Worm (Caenorhabditis elegans) whole organism, late embryonic: Measurements from ENCODE around the gene C02F5.13.

ENCODE experiments used
- C38D4.7 ChIP-seq: fragments of 200-800 bp; sonication (Bioruptor generic); optimal IDR thresholded peaks from 2 replicates; lab custom pipeline; 2018; ENCODE audit warnings: mild to moderate bottlenecking, missing genetic modification characterization, moderate library complexity, missing compliant biosample characterization
- F13H6.1 ChIP-seq: sonication (generic microtip); optimal IDR thresholded peaks from 2 replicates; lab custom pipeline; 2016; ENCODE audit warnings: missing genetic modification characterization, missing compliant biosample characterization
- T23F11.4 ChIP-seq: fragments of 200-800 bp; sonication (Bioruptor generic); optimal IDR thresholded peaks from 2 replicates; lab custom pipeline; 2018; ENCODE audit warnings: mild to moderate bottlenecking, missing genetic modification characterization, missing compliant biosample characterization
- Y22D7AL.16 ChIP-seq: sonication (generic microtip); optimal IDR thresholded peaks from 2 replicates; lab custom pipeline; 2016; ENCODE audit warnings: missing genetic modification characterization, missing compliant biosample characterization
- ahr-1 ChIP-seq: sonication (generic microtip); optimal IDR thresholded peaks from 2 replicates; lab custom pipeline; 2016; ENCODE audit warnings: missing genetic modification characterization, missing compliant biosample characterization
- ceh-19 ChIP-seq: fragments of 200-800 bp; sonication (Bioruptor generic); optimal IDR thresholded peaks from 2 replicates; lab custom pipeline; 2018; ENCODE audit warnings: mild to moderate bottlenecking, missing genetic modification characterization, missing compliant biosample characterization
- ceh-22 ChIP-seq: sonication (generic microtip); optimal IDR thresholded peaks from 2 replicates; lab custom pipeline; 2017; ENCODE audit warnings: missing biosample characterization, missing genetic modification characterization
- ceh-30 ChIP-seq: fragments of 150-350 bp; optimal IDR thresholded peaks from 2 replicates; lab custom pipeline; 2014; ENCODE audit warnings: missing biosample characterization, missing genetic modification characterization
- ceh-9 ChIP-seq: sonication (generic microtip); optimal IDR thresholded peaks from 2 replicates; lab custom pipeline; 2016; ENCODE audit warnings: mild to moderate bottlenecking, missing genetic modification characterization, inconsistent platforms, missing compliant biosample characterization
- che-1 ChIP-seq: sonication (generic microtip); optimal IDR thresholded peaks from 2 replicates; lab custom pipeline; 2016; ENCODE audit warnings: mild to moderate bottlenecking, missing genetic modification characterization, missing compliant biosample characterization
- elt-2 ChIP-seq: sonication (generic microtip); optimal IDR thresholded peaks from 2 replicates; lab custom pipeline; 2016; ENCODE audit warnings: missing genetic modification reagents, missing genetic modification characterization, missing compliant biosample characterization
- elt-4 ChIP-seq: sonication (generic microtip); optimal IDR thresholded peaks from 2 replicates; lab custom pipeline; 2016; ENCODE audit warnings: missing genetic modification characterization, missing compliant biosample characterization
- fax-1 ChIP-seq: sonication (generic microtip); optimal IDR thresholded peaks from 2 replicates; lab custom pipeline; 2016; ENCODE audit warnings: missing genotype, missing genetic modification characterization, missing compliant biosample characterization
- fkh-6 ChIP-seq: sonication (generic microtip); optimal IDR thresholded peaks from 2 replicates; lab custom pipeline; 2016; ENCODE audit warnings: missing genetic modification characterization, missing compliant biosample characterization
- hlh-15 ChIP-seq: sonication (generic microtip); optimal IDR thresholded peaks from 2 replicates; lab custom pipeline; 2016; ENCODE audit warnings: missing genetic modification characterization, missing compliant biosample characterization
- hlh-6 ChIP-seq: sonication (generic microtip); optimal IDR thresholded peaks from 2 replicates; lab custom pipeline; 2016; ENCODE audit warnings: missing genotype, missing genetic modification characterization, missing compliant biosample characterization
- hlh-8 ChIP-seq: sonication (generic microtip); optimal IDR thresholded peaks from 2 replicates; lab custom pipeline; 2016; ENCODE audit warnings: missing genotype, missing genetic modification characterization, missing compliant biosample characterization
- lim-6 ChIP-seq: sonication (generic microtip); optimal IDR thresholded peaks from 2 replicates; lab custom pipeline; 2016; ENCODE audit warnings: missing genetic modification characterization, missing compliant biosample characterization
- nfya-1 ChIP-seq: sonication (generic microtip); optimal IDR thresholded peaks from 2 replicates; lab custom pipeline; 2017; ENCODE audit warnings: missing genetic modification characterization, mild to moderate bottlenecking, missing compliant biosample characterization, antibody characterized with exemption, moderate library complexity
- nhr-232 ChIP-seq: sonication (generic microtip); optimal IDR thresholded peaks from 2 replicates; lab custom pipeline; 2016; ENCODE audit warnings: missing genetic modification characterization, missing compliant biosample characterization
- npax-4 ChIP-seq: sonication (generic microtip); optimal IDR thresholded peaks from 2 replicates; lab custom pipeline; 2016; ENCODE audit warnings: missing genetic modification characterization, missing compliant biosample characterization
- pat-9 ChIP-seq: fragments of 200-800 bp; sonication (Bioruptor generic); optimal IDR thresholded peaks from 2 replicates; lab custom pipeline; 2018; ENCODE audit warnings: mild to moderate bottlenecking, missing genetic modification characterization, moderate library complexity, missing compliant biosample characterization
- pha-2 ChIP-seq: sonication (generic microtip); optimal IDR thresholded peaks from 2 replicates; lab custom pipeline; 2017; ENCODE audit warnings: mild to moderate bottlenecking, missing genetic modification characterization, missing compliant biosample characterization
- pha-4 ChIP-seq: fragments of 150-350 bp; optimal IDR thresholded peaks from 2 replicates; lab custom pipeline; 2018; ENCODE audit warnings: missing biosample characterization, missing genetic modification reagents, missing genetic modification characterization
- pros-1 ChIP-seq: fragments of 150-350 bp; optimal IDR thresholded peaks from 2 replicates; lab custom pipeline; 2014; ENCODE audit warnings: missing biosample characterization, missing genetic modification reagents, missing genetic modification characterization
- ref-2 ChIP-seq: sonication (generic microtip); optimal IDR thresholded peaks from 2 replicates; lab custom pipeline; 2016; ENCODE audit warnings: missing genetic modification characterization, missing compliant biosample characterization
- sox-2 ChIP-seq: fragments of 200-800 bp; sonication (Bioruptor generic); IDR thresholded peaks from 2 replicates; pipeline ENCODE4 v1.3.6; 2022; ENCODE audit warnings: missing genetic modification reagents, missing genetic modification characterization, missing compliant biosample characterization
- syd-9 ChIP-seq: sonication (generic microtip); optimal IDR thresholded peaks from 2 replicates; lab custom pipeline; 2016; ENCODE audit warnings: mild to moderate bottlenecking, missing genetic modification characterization, moderate library complexity, missing compliant biosample characterization
- tbx-2 ChIP-seq: sonication (generic microtip); optimal IDR thresholded peaks from 2 replicates; lab custom pipeline; 2016; ENCODE audit warnings: missing genetic modification characterization, missing compliant biosample characterization
- ttx-3 ChIP-seq: sonication (generic microtip); optimal IDR thresholded peaks from 2 replicates; lab custom pipeline; 2016; ENCODE audit warnings: missing genetic modification reagents, missing genetic modification characterization, missing compliant biosample characterization
- unc-3 ChIP-seq, 2 experiments: fragments of 200-800 bp in 1 of 2; sonication (Bioruptor generic) in 1 of 2; sonication (generic microtip) in 1 of 2; conservative IDR thresholded peaks in 1 of 2; optimal IDR thresholded peaks in 1 of 2; 2 replicates each; pipeline versions ENCODE4 v1.3.6 to Lab custom; 2016 to 2022; ENCODE audit warnings: missing compliant biosample characterization in 2 of 2, missing genetic modification characterization in 2 of 2, missing genetic modification reagents in 1 of 2
- unc-42 ChIP-seq: sonication (generic microtip); optimal IDR thresholded peaks from 2 replicates; lab custom pipeline; 2016; ENCODE audit warnings: missing genotype, missing genetic modification characterization, missing compliant biosample characterization
- unc-55 ChIP-seq: sonication (generic microtip); optimal IDR thresholded peaks from 2 replicates; lab custom pipeline; 2017; ENCODE audit warnings: missing biosample characterization, missing genetic modification reagents, missing genetic modification characterization

The C02F5.13 gene

ce11 chrIII:8228916-8229315, 18.2 kb upstream of the C02F5.13 start:
- no peak for TF ChIP-seq nfya-1
- TF ChIP-seq unc-3 (GFP tag; conservative IDR thresholded peaks at IDR 0.05; lab: Robert Waterston, UW): no peak
- no peak for TF ChIP-seq unc-3 (tag; optimal IDR thresholded peaks at IDR 0.05; lab: Kevin White, UChicago)
- no peak for TF ChIP-seq nhr-232
- TF ChIP-seq hlh-6 (tag; lab: Kevin White, UChicago): no peak
- no peak for TF ChIP-seq pha-2 (tag; lab: Kevin White, UChicago)
- no peak for TF ChIP-seq T23F11.4
- TF ChIP-seq unc-42 (tag; lab: Kevin White, UChicago): no peak
- no peak for TF ChIP-seq elt-2 (tag; lab: Kevin White, UChicago)
- no peak for TF ChIP-seq pros-1 (tag; lab: Kevin White, UChicago)
- TF ChIP-seq F13H6.1 (tag; lab: Kevin White, UChicago): no peak
- TF ChIP-seq elt-4: no peak
- TF ChIP-seq che-1 (tag; lab: Kevin White, UChicago): no peak

- TF ChIP-seq ttx-3 (no peak), tbx-2 (tag; lab: Kevin White, UChicago) (no peak)
These were observed 17.7 kb upstream of the C02F5.13 start for ce11 chrIII:8229480-8229879.

ce11 chrIII:8232634-8233033, 14.5 kb upstream of the C02F5.13 start, which contains the start of gene henn-1:
TSS of gene henn-1 (plus strand) at chrIII:8232651.
- TF ChIP-seq lim-6 (tag; lab: Kevin White, UChicago) (no peak), ttx-3 (no peak), ceh-30 (tag; lab: Kevin White, UChicago) (no peak), ceh-9 (tag; lab: Kevin White, UChicago) (no peak), Y22D7AL.16 (tag; lab: Kevin White, UChicago) (no peak), hlh-6 (tag; lab: Kevin White, UChicago) (no peak), hlh-8 (tag; lab: Kevin White, UChicago) (no peak), fkh-6 (tag; lab: Kevin White, UChicago) (no peak), ceh-22 (tag; lab: Kevin White, UChicago) (no peak), pat-9 (tag; lab: Kevin White, UChicago) (no peak), sox-2 (GFP tag; lab: Robert Waterston, UW) (no peak), ref-2 (no peak), fax-1 (tag; lab: Kevin White, UChicago) (no peak), npax-4 (tag; lab: Kevin White, UChicago) (no peak), syd-9 (tag; lab: Kevin White, UChicago) (no peak), pros-1 (tag; lab: Kevin White, UChicago) (no peak), ahr-1 (tag; lab: Kevin White, UChicago) (no peak), ceh-19 (no peak), pha-4 (tag; lab: Kevin White, UChicago) (no peak)

- TF ChIP-seq ref-2: no peak
- TF ChIP-seq hlh-6 (tag; lab: Kevin White, UChicago): no peak
- no peak for TF ChIP-seq ceh-9 (tag; lab: Kevin White, UChicago)
- TF ChIP-seq hlh-15 (tag; lab: Kevin White, UChicago): no peak
- TF ChIP-seq nhr-232: no peak
- TF ChIP-seq ceh-22 (tag; lab: Kevin White, UChicago): no peak
- no peak for TF ChIP-seq fkh-6 (tag; lab: Kevin White, UChicago)
- TF ChIP-seq npax-4 (tag; lab: Kevin White, UChicago): no peak
- no peak for TF ChIP-seq F13H6.1 (tag; lab: Kevin White, UChicago)
- TF ChIP-seq C38D4.7: no peak
- no peak for TF ChIP-seq unc-55 (GFP tag; lab: Kevin White, UChicago)
These were observed 11.8 kb upstream of the C02F5.13 start, which contains the start of gene C02F5.14 for ce11 chrIII:8235358-8235757. TSS of gene C02F5.14 (minus strand) at chrIII:8235514.

ce11 chrIII:8235880-8236279, 11.3 kb upstream of the C02F5.13 start, which contains the start of gene C02F5.5:
TSS of gene C02F5.5 (plus strand) at chrIII:8236180.
- TF ChIP-seq unc-42 (tag; lab: Kevin White, UChicago): no peak
